Worm (Caenorhabditis elegans): Measurements from ENCODE around the gene pax-3.

ce11 chrII:10164137-10164536 is 17.8 kb downstream of the pax-3 start:
- TF ChIP-seq nhr-77 (tag; optimal IDR thresholded peaks at IDR 0.05) = no peak
- no peak for TF ChIP-seq lsy-2 (tag; optimal IDR thresholded peaks at IDR 0.05)
- TF ChIP-seq ceh-90 (tag; optimal IDR thresholded peaks at IDR 0.05) = no peak

Measured in whole organism, L1 larva.